Fruit fly (Drosophila melanogaster) Kc167 (cell line): Measurements from ENCODE around the gene CG33306.

Experiments used
- Myc ChIP-seq: fragments of >200 bp; optimal IDR thresholded peaks from 2 replicates; lab custom pipeline; 2017; ENCODE audit warnings: missing external identifiers
- Sin3A ChIP-seq: fragments of >200 bp; optimal IDR thresholded peaks from 2 replicates; lab custom pipeline; 2018; ENCODE audit warnings: missing external identifiers
- h ChIP-seq: fragments of >200 bp; optimal IDR thresholded peaks from 3 replicates; lab custom pipeline; 2018; ENCODE audit warnings: missing external identifiers
- insv ChIP-seq: fragments of >200 bp; optimal IDR thresholded peaks from 3 replicates; lab custom pipeline; 2018; ENCODE audit warnings: missing external identifiers
- psq ChIP-seq: fragments of >200 bp; optimal IDR thresholded peaks from 2 replicates; lab custom pipeline; 2017; ENCODE audit warnings: missing external identifiers
- ttk ChIP-seq: sonication (Bioruptor generic); optimal IDR thresholded peaks from 2 replicates; lab custom pipeline; 2017; ENCODE audit warnings: missing external identifiers

CG33306 gene

dm6 chr2L:13837579-13837978, 6.0 kb downstream of the CG33306 start:
- TF ChIP-seq psq (lab: Kevin White, UChicago) (no peak), h (lab: Kevin White, UChicago) (no peak), Sin3A (lab: Kevin White, UChicago) (no peak), Myc (lab: Kevin White, UChicago) (no peak), insv (no peak), ttk (lab: Kevin White, UChicago) (no peak)

dm6 chr2L:13835959-13836358, 7.6 kb downstream of the CG33306 start:
- TF ChIP-seq ttk (lab: Kevin White, UChicago) (no peak), insv (no peak), psq (lab: Kevin White, UChicago) (no peak), h (lab: Kevin White, UChicago) (no peak), Myc (lab: Kevin White, UChicago) (no peak), Sin3A (lab: Kevin White, UChicago) (no peak)

- TF ChIP-seq Myc (lab: Kevin White, UChicago) (no peak), insv (no peak), ttk (lab: Kevin White, UChicago) (no peak), h (lab: Kevin White, UChicago) (no peak), Sin3A (lab: Kevin White, UChicago) (peak; percentile 60), psq (lab: Kevin White, UChicago) (no peak)
Measured at dm6 chr2L:13835002-13835910, 8.3 kb downstream of the CG33306 start, which contains the start of the genes mRpS23 and CenG1A. TSS of gene mRpS23 (minus strand) at chr2L:13835072. TSS of gene CenG1A (plus strand) at chr2L:13835564.

dm6 chr2L:13833058-13833457, 10.5 kb downstream of the CG33306 start, which contains the start of the genes GatC, PolG2 and Polr2C:
TSS of gene GatC (minus strand) at chr2L:13833105.
TSS of gene PolG2 (minus strand) at chr2L:13833105.
TSS of gene Polr2C (plus strand) at chr2L:13833337.
- no peak for TF ChIP-seq h (lab: Kevin White, UChicago)

dm6 chr2L:13829540-13829939, 14.0 kb downstream of the CG33306 start, which contains the start of the genes Arpc1 and Orc5:
TSS of gene Arpc1 (minus strand) at chr2L:13829741.
TSS of gene Orc5 (plus strand) at chr2L:13829837.
- TF ChIP-seq Sin3A (lab: Kevin White, UChicago), result no peak
- TF ChIP-seq psq (lab: Kevin White, UChicago), result no peak
- no peak for TF ChIP-seq insv
- no peak for TF ChIP-seq ttk (lab: Kevin White, UChicago)
- no peak for TF ChIP-seq Myc (lab: Kevin White, UChicago)
- no peak for TF ChIP-seq h (lab: Kevin White, UChicago)

dm6 chr2L:13827557-13827956, 16.0 kb downstream of the CG33306 start, which contains the start of gene PolG1:
TSS of gene PolG1 (minus strand) at chr2L:13827772.
- TF ChIP-seq Sin3A (lab: Kevin White, UChicago) (no peak), psq (lab: Kevin White, UChicago) (no peak), insv (no peak), ttk (lab: Kevin White, UChicago) (no peak)

dm6 chr2L:13820948-13821347, 22.6 kb downstream of the CG33306 start, which contains the start of gene b:
TSS of gene b (plus strand) at chr2L:13821248.
- TF ChIP-seq ttk (lab: Kevin White, UChicago) (no peak), psq (lab: Kevin White, UChicago) (no peak), h (lab: Kevin White, UChicago) (no peak), insv (no peak), Myc (lab: Kevin White, UChicago) (no peak), Sin3A (lab: Kevin White, UChicago) (no peak)

- TF ChIP-seq h (lab: Kevin White, UChicago) (no peak), Myc (lab: Kevin White, UChicago) (no peak), insv (no peak)
Measured at dm6 chr2L:13820176-13820575, 23.4 kb downstream of the CG33306 start.

dm6 chr2L:13813604-13814178, 29.9 kb downstream of the CG33306 start, which contains the start of gene Sos:
TSS of gene Sos (plus strand) at chr2L:13813816.
- TF ChIP-seq insv (no peak), psq (lab: Kevin White, UChicago) (no peak), h (lab: Kevin White, UChicago) (no peak), ttk (lab: Kevin White, UChicago) (no peak), Sin3A (lab: Kevin White, UChicago) (no peak), Myc (lab: Kevin White, UChicago) (no peak)

dm6 chr2L:13813156-13813555, 30.4 kb downstream of the CG33306 start, which contains the start of gene CG16888:
TSS of gene CG16888 (minus strand) at chr2L:13813256.
- TF ChIP-seq Sin3A (lab: Kevin White, UChicago) (no peak), ttk (lab: Kevin White, UChicago) (no peak), Myc (lab: Kevin White, UChicago) (no peak), h (lab: Kevin White, UChicago) (no peak), insv (no peak), psq (lab: Kevin White, UChicago) (no peak)

- TF ChIP-seq Myc (lab: Kevin White, UChicago), result no peak
- no peak for TF ChIP-seq psq (lab: Kevin White, UChicago)
- TF ChIP-seq insv, result no peak
- TF ChIP-seq ttk (lab: Kevin White, UChicago), result no peak
- TF ChIP-seq h (lab: Kevin White, UChicago), result no peak
- TF ChIP-seq Sin3A (lab: Kevin White, UChicago), result no peak
Measured at dm6 chr2L:13811323-13811722, 32.2 kb downstream of the CG33306 start, which contains the start of the genes Adat1 and CG16865. TSS of gene Adat1 (minus strand) at chr2L:13811474. TSS of gene CG16865 (plus strand) at chr2L:13811522.
